Worm (Caenorhabditis elegans) whole organism, L3 larva: Measurements from ENCODE around the gene lips-7.
"Not testable (repeated sequence)": the region's sequence is repeated elsewhere in the genome, so short reads cannot be mapped to it uniquely, and the experiment has no call there.

ENCODE experiments used
- ZK546.5 ChIP-seq: sonication (generic microtip); optimal IDR thresholded peaks from 2 replicates; lab custom pipeline; 2017; ENCODE audit warnings: missing biosample characterization, missing genetic modification characterization
- ama-1 ChIP-seq: fragments of 150-350 bp; optimal IDR thresholded peaks from 2 replicates; lab custom pipeline; 2018
- ceh-16 ChIP-seq: sonication (generic microtip); optimal IDR thresholded peaks from 2 replicates; lab custom pipeline; 2017; ENCODE audit warnings: missing biosample characterization, missing genetic modification characterization
- ceh-28 ChIP-seq: fragments of 150-350 bp; optimal IDR thresholded peaks from 2 replicates; lab custom pipeline; 2014; ENCODE audit warnings: missing biosample characterization, missing genetic modification reagents, missing genetic modification characterization
- daf-12 ChIP-seq: fragments of 150-350 bp; optimal IDR thresholded peaks from 2 replicates; lab custom pipeline; 2014; ENCODE audit warnings: missing biosample characterization, missing genetic modification reagents, missing genetic modification characterization
- egl-27 ChIP-seq: sonication (generic microtip); optimal IDR thresholded peaks from 4 replicates; lab custom pipeline; 2017; ENCODE audit warnings: missing biosample characterization, missing genetic modification reagents, missing genetic modification characterization
- egl-5 ChIP-seq: fragments of 150-350 bp; optimal IDR thresholded peaks from 2 replicates; lab custom pipeline; 2017; ENCODE audit warnings: missing biosample characterization, missing genetic modification reagents, missing genetic modification characterization, inconsistent platforms
- elt-1 ChIP-seq: fragments of 150-350 bp; optimal IDR thresholded peaks from 2 replicates; lab custom pipeline; 2014; ENCODE audit warnings: missing biosample characterization, missing genetic modification characterization
- elt-2 ChIP-seq: sonication (generic microtip); optimal IDR thresholded peaks from 2 replicates; lab custom pipeline; 2016; ENCODE audit warnings: missing genetic modification reagents, mild to moderate bottlenecking, missing genetic modification characterization, missing compliant biosample characterization
- elt-3 ChIP-seq, 3 experiments: fragments of 150-350 bp in 1 of 3; sonication (generic microtip) in 2 of 3; optimal IDR thresholded peaks; 2 replicates in 2 of 3; 4 replicates in 1 of 3; lab custom pipeline; 2014 to 2017; ENCODE audit warnings: missing biosample characterization in 3 of 3, missing genetic modification characterization in 3 of 3
- eor-1 ChIP-seq, 2 experiments: fragments of 150-350 bp; optimal IDR thresholded peaks; 2 replicates each; lab custom pipeline; 2014 to 2018; ENCODE audit warnings: missing biosample characterization in 2 of 2, missing genetic modification characterization in 2 of 2
- fkh-10 ChIP-seq: sonication (generic microtip); optimal IDR thresholded peaks from 2 replicates; lab custom pipeline; 2017; ENCODE audit warnings: missing biosample characterization, missing genetic modification reagents, missing genetic modification characterization
- fkh-2 ChIP-seq: fragments of 150-350 bp; optimal IDR thresholded peaks from 2 replicates; lab custom pipeline; 2014; ENCODE audit warnings: missing biosample characterization, missing genetic modification reagents, missing genetic modification characterization
- fos-1 ChIP-seq: fragments of 150-350 bp; optimal IDR thresholded peaks from 2 replicates; lab custom pipeline; 2014; ENCODE audit warnings: missing biosample characterization, missing genetic modification characterization
- hmg-11 ChIP-seq: sonication (generic microtip); optimal IDR thresholded peaks from 2 replicates; lab custom pipeline; 2016; ENCODE audit warnings: missing genetic modification characterization, missing compliant biosample characterization
- jun-1 ChIP-seq: fragments of 150-350 bp; optimal IDR thresholded peaks from 2 replicates; lab custom pipeline; 2014; ENCODE audit warnings: missing biosample characterization, missing genetic modification reagents, missing genetic modification characterization
- lin-15B ChIP-seq: fragments of 150-350 bp; optimal IDR thresholded peaks from 2 replicates; lab custom pipeline; 2014; ENCODE audit warnings: missing biosample characterization, missing genetic modification characterization
- lsy-12 ChIP-seq: sonication (generic microtip); optimal IDR thresholded peaks from 2 replicates; lab custom pipeline; 2016; ENCODE audit warnings: mild to moderate bottlenecking, missing genetic modification characterization, missing compliant biosample characterization
- mdl-1 ChIP-seq: fragments of 150-350 bp; optimal IDR thresholded peaks from 2 replicates; lab custom pipeline; 2014; ENCODE audit warnings: missing biosample characterization, missing genetic modification characterization
- nfya-1 ChIP-seq: sonication (generic microtip); optimal IDR thresholded peaks from 2 replicates; lab custom pipeline; 2017; ENCODE audit warnings: missing genetic modification characterization, mild to moderate bottlenecking, missing compliant biosample characterization, antibody characterized with exemption, moderate library complexity; ENCODE audit not compliant: insufficient read depth
- nhr-12 ChIP-seq: fragments of 150-350 bp; optimal IDR thresholded peaks from 2 replicates; lab custom pipeline; 2014; ENCODE audit warnings: missing biosample characterization, missing genetic modification characterization
- nhr-23 ChIP-seq: fragments of 150-350 bp; optimal IDR thresholded peaks from 2 replicates; lab custom pipeline; 2014; ENCODE audit warnings: missing biosample characterization, missing genetic modification reagents, missing genetic modification characterization
- nhr-237 ChIP-seq: fragments of 150-350 bp; optimal IDR thresholded peaks from 2 replicates; lab custom pipeline; 2014; ENCODE audit warnings: missing biosample characterization, missing genetic modification characterization
- nhr-25 ChIP-seq: sonication (generic microtip); optimal IDR thresholded peaks from 2 replicates; lab custom pipeline; 2017; ENCODE audit warnings: missing biosample characterization, missing genetic modification characterization
- nhr-28 ChIP-seq: fragments of 150-350 bp; optimal IDR thresholded peaks from 2 replicates; lab custom pipeline; 2014; ENCODE audit warnings: missing biosample characterization, missing genetic modification characterization
- nhr-43 ChIP-seq: sonication (generic microtip); optimal IDR thresholded peaks from 2 replicates; lab custom pipeline; 2016; ENCODE audit warnings: mild to moderate bottlenecking, missing genetic modification characterization, missing compliant biosample characterization; ENCODE audit not compliant: poor library complexity, severe bottlenecking
- nhr-67 ChIP-seq: fragments of 150-350 bp; optimal IDR thresholded peaks from 2 replicates; lab custom pipeline; 2014; ENCODE audit warnings: missing biosample characterization, missing genetic modification characterization
- nhr-76 ChIP-seq: fragments of 150-350 bp; sonication (generic microtip); optimal IDR thresholded peaks from 5 replicates; lab custom pipeline; 2014; ENCODE audit warnings: missing biosample characterization, missing genetic modification characterization
- pha-4 ChIP-seq: fragments of 150-350 bp; optimal IDR thresholded peaks from 2 replicates; lab custom pipeline; 2014; ENCODE audit warnings: missing biosample characterization, missing genetic modification reagents, missing genetic modification characterization
- pqm-1 ChIP-seq: fragments of 150-350 bp; optimal IDR thresholded peaks from 2 replicates; lab custom pipeline; 2017; ENCODE audit warnings: missing biosample characterization, missing genetic modification characterization, inconsistent platforms
- sea-2 ChIP-seq: fragments of 150-350 bp; sonication (generic microtip); optimal IDR thresholded peaks from 4 replicates; lab custom pipeline; 2014; ENCODE audit warnings: missing biosample characterization, missing genetic modification reagents, missing genetic modification characterization
- tbx-2 ChIP-seq: sonication (generic microtip); optimal IDR thresholded peaks from 2 replicates; lab custom pipeline; 2016; ENCODE audit warnings: mild to moderate bottlenecking, missing genetic modification characterization, missing compliant biosample characterization
- unc-39 ChIP-seq: sonication (generic microtip); optimal IDR thresholded peaks from 4 replicates; lab custom pipeline; 2017; ENCODE audit warnings: missing biosample characterization, missing genetic modification characterization
- zag-1 ChIP-seq: fragments of 150-350 bp; optimal IDR thresholded peaks from 2 replicates; lab custom pipeline; 2014; ENCODE audit warnings: missing biosample characterization, missing genetic modification characterization
- ztf-11 ChIP-seq: fragments of 150-350 bp; optimal IDR thresholded peaks from 2 replicates; lab custom pipeline; 2014; ENCODE audit warnings: missing biosample characterization, missing genetic modification characterization

lips-7 gene

ce11 chrII:522302-522701, 29.4 kb upstream of the lips-7 start, which contains the start of gene slc-36.2:
TSS of gene slc-36.2 (plus strand) at chrII:522602.
- TF ChIP-seq zag-1 (no peak), ZK546.5 (tag; lab: Kevin White, UChicago) (no peak), unc-39 (tag; lab: Kevin White, UChicago) (no peak), pha-4 (no peak), nfya-1 (no peak), lin-15B (tag; lab: Kevin White, UChicago) (no peak), nhr-76 (tag; lab: Kevin White, UChicago) (no peak), egl-27 (tag; lab: Kevin White, UChicago) (no peak), eor-1 (tag; optimal IDR thresholded peaks at IDR 0.05; lab: Kevin White, UChicago) (no peak), pqm-1 (no peak), nhr-43 (tag; lab: Kevin White, UChicago) (no peak), nhr-67 (tag; lab: Kevin White, UChicago) (no peak), fos-1 (tag; lab: Kevin White, UChicago) (no peak), fkh-2 (tag; lab: Kevin White, UChicago) (no peak), nhr-28 (tag; lab: Kevin White, UChicago) (no peak), ceh-28 (no peak), sea-2 (no peak), elt-3 (tag; optimal IDR thresholded peaks at IDR 0.05; lab: Kevin White, UChicago) (no peak)

ce11 chrII:526375-526774, 25.3 kb upstream of the lips-7 start, which contains the start of gene lgc-34:
TSS of gene lgc-34 (plus strand) at chrII:526574.
- no peak for TF ChIP-seq nhr-12
- no peak for TF ChIP-seq tbx-2 (tag; lab: Kevin White, UChicago)
- no peak for TF ChIP-seq mdl-1 (tag; lab: Kevin White, UChicago)
- no peak for TF ChIP-seq hmg-11 (tag; lab: Kevin White, UChicago)
- no peak for TF ChIP-seq jun-1
- no peak for TF ChIP-seq nhr-25
- TF ChIP-seq nhr-67 (tag; lab: Kevin White, UChicago): no peak
- TF ChIP-seq nhr-28 (tag; lab: Kevin White, UChicago): no peak
- no peak for TF ChIP-seq ztf-11 (tag; lab: Kevin White, UChicago)
- no peak for TF ChIP-seq fkh-10 (GFP tag; lab: Kevin White, UChicago)
- TF ChIP-seq egl-5: no peak
- TF ChIP-seq daf-12 (tag; lab: Kevin White, UChicago): no peak
- no peak for TF ChIP-seq lsy-12 (tag; lab: Kevin White, UChicago)
- no peak for TF ChIP-seq nfya-1
- no peak for TF ChIP-seq ceh-16 (tag; lab: Kevin White, UChicago)
- TF ChIP-seq nhr-237: no peak
- no peak for TF ChIP-seq ama-1 (lab: Kevin White, UChicago)

- not testable (repeated sequence) for TF ChIP-seq egl-5; nhr-43 (tag; lab: Kevin White, UChicago); nhr-76 (tag; lab: Kevin White, UChicago)
Observed at ce11 chrII:535226-535625, 16.4 kb upstream of the lips-7 start, which contains the start of gene T27A1.3. TSS of gene T27A1.3 (plus strand) at chrII:535526.

- TF ChIP-seq nhr-25 (no peak), elt-1 (tag; lab: Kevin White, UChicago) (no peak), zag-1 (no peak), nhr-23 (tag; lab: Kevin White, UChicago) (no peak), ama-1 (lab: Kevin White, UChicago) (no peak), fkh-2 (tag; lab: Kevin White, UChicago) (no peak), pqm-1 (no peak), ceh-28 (no peak), nhr-43 (tag; lab: Kevin White, UChicago) (no peak), jun-1 (no peak), hmg-11 (tag; lab: Kevin White, UChicago) (no peak), ZK546.5 (tag; lab: Kevin White, UChicago) (no peak), nfya-1 (no peak), fkh-10 (GFP tag; lab: Kevin White, UChicago) (no peak), ceh-16 (tag; lab: Kevin White, UChicago) (no peak), nhr-76 (tag; lab: Kevin White, UChicago) (no peak), elt-2 (tag; lab: Kevin White, UChicago) (no peak), nhr-28 (tag; lab: Kevin White, UChicago) (no peak), nhr-12 (no peak)
Observed at ce11 chrII:536775-537174, 14.9 kb upstream of the lips-7 start, which contains the start of gene T27A1.2. TSS of gene T27A1.2 (minus strand) at chrII:536875.
